Worm (Caenorhabditis elegans) whole organism, young adult: Measurements from ENCODE around the gene F13H8.8.

Experiments
- F55B11.4 ChIP-seq: sonication (generic microtip); optimal IDR thresholded peaks from 2 replicates; lab custom pipeline; 2016; ENCODE audit warnings: missing compliant biosample characterization, missing genetic modification characterization, borderline replicate concordance; ENCODE audit not compliant: insufficient read depth
- ama-1 ChIP-seq, 3 experiments: fragments of 150-350 bp in 1 of 3; sonication (generic microtip) in 2 of 3; optimal IDR thresholded peaks; 2 replicates each; lab custom pipeline; 2014 to 2018; ENCODE audit warnings: missing biosample characterization in 2 of 3, missing genetic modification characterization in 2 of 3, missing genetic modification reagents in 2 of 3
- hlh-26 ChIP-seq: fragments of 200-800 bp; sonication (Bioruptor generic); conservative IDR thresholded peaks from 2 replicates; pipeline ENCODE4 v1.3.6; 2022; ENCODE audit warnings: missing genetic modification reagents, missing genetic modification characterization, missing compliant biosample characterization
- lin-35 ChIP-seq, 3 experiments: fragments of 150-350 bp in 2 of 3; sonication (generic microtip) in 1 of 3; optimal IDR thresholded peaks; 2 replicates each; lab custom pipeline; 2014 to 2018; ENCODE audit warnings: missing biosample characterization in 3 of 3, missing genetic modification characterization in 3 of 3, missing genetic modification reagents in 3 of 3
- madf-8 ChIP-seq: fragments of 200-800 bp; sonication (Bioruptor generic); conservative IDR thresholded peaks from 2 replicates; pipeline ENCODE4 v1.3.6; 2022; ENCODE audit warnings: missing genetic modification reagents, missing genetic modification characterization, missing compliant biosample characterization
- nhr-179 ChIP-seq: sonication (generic microtip); optimal IDR thresholded peaks from 2 replicates; lab custom pipeline; 2016; ENCODE audit warnings: mild to moderate bottlenecking, missing genetic modification characterization, missing compliant biosample characterization
- nhr-27 ChIP-seq: fragments of 200-800 bp; sonication (Bioruptor generic); optimal IDR thresholded peaks from 2 replicates; lab custom pipeline; 2018; ENCODE audit warnings: mild to moderate bottlenecking, missing genetic modification characterization, moderate library complexity, missing compliant biosample characterization
- pha-4 ChIP-seq: fragments of 150-350 bp; sonication (generic microtip); optimal IDR thresholded peaks from 2 replicates; lab custom pipeline; 2014; ENCODE audit warnings: missing biosample characterization, missing genetic modification reagents, missing genetic modification characterization
- tlf-1 ChIP-seq: fragments of 200-800 bp; sonication (Bioruptor generic); optimal IDR thresholded peaks from 2 replicates; lab custom pipeline; 2018; ENCODE audit warnings: mild to moderate bottlenecking, missing genetic modification characterization, missing compliant biosample characterization

- TF ChIP-seq nhr-179 (tag; lab: Kevin White, UChicago) (no peak), pha-4 (tag; lab: Kevin White, UChicago) (no peak), tlf-1 (GFP tag; lab: Kevin White, UChicago) (no peak), hlh-26 (no peak), lin-35 (GFP tag; optimal IDR thresholded peaks at IDR 0.05; lab: Kevin White, UChicago) (no peak), madf-8 (GFP tag; lab: Robert Waterston, UW) (no peak), F55B11.4 (tag; lab: Kevin White, UChicago) (no peak), ama-1 (optimal IDR thresholded peaks at IDR 0.05; lab: Kevin White, UChicago) (no peak), ama-1 (GFP tag; optimal IDR thresholded peaks at IDR 0.05; lab: Kevin White, UChicago) (no peak), nhr-27 (no peak)
Observed at ce11 chrII:6245199-6245702, 22.6 kb downstream of the F13H8.8 start, which contains the start of gene blos-4.
